Fruit fly (Drosophila melanogaster) whole organism, embryonic: Measurements from ENCODE around the gene Ankle2.

Experiments used
- CG12071 ChIP-seq: fragments of 200-800 bp; sonication (Bioruptor generic); optimal IDR thresholded peaks from 3 replicates; lab custom pipeline; 2018; ENCODE audit warnings: missing biosample characterization, mild to moderate bottlenecking, missing genetic modification characterization
- CG13775 ChIP-seq: fragments of 200-800 bp; sonication (Bioruptor generic); optimal IDR thresholded peaks from 3 replicates; lab custom pipeline; 2017; ENCODE audit warnings: missing biosample characterization, mild to moderate bottlenecking, missing genetic modification characterization
- CG14050 ChIP-seq: fragments of 200-800 bp; sonication (Bioruptor generic); IDR thresholded peaks from 3 replicates; pipeline ENCODE4 v1.3.6; 2022; ENCODE audit warnings: missing biosample characterization, missing genetic modification characterization
- CG14710 ChIP-seq: fragments of 200-800 bp; sonication (Bioruptor generic); optimal IDR thresholded peaks from 3 replicates; lab custom pipeline; 2019; ENCODE audit warnings: missing biosample characterization, mild to moderate bottlenecking, missing genetic modification characterization, moderate library complexity
- CG15269 ChIP-seq: fragments of 200-800 bp; sonication (Bioruptor generic); optimal IDR thresholded peaks from 2 replicates; lab custom pipeline; 2018; ENCODE audit warnings: missing biosample characterization, mild to moderate bottlenecking, missing genetic modification characterization, moderate library complexity
- CG1603 ChIP-seq: fragments of 200-800 bp; sonication (Bioruptor generic); optimal IDR thresholded peaks from 2 replicates; lab custom pipeline; 2019; ENCODE audit warnings: missing biosample characterization, mild to moderate bottlenecking, missing genetic modification characterization, moderate library complexity
- CG17359 ChIP-seq: fragments of 200-800 bp; sonication (Bioruptor generic); optimal IDR thresholded peaks from 3 replicates; lab custom pipeline; 2018; ENCODE audit warnings: missing biosample characterization, mild to moderate bottlenecking, missing genetic modification characterization, moderate library complexity
- CG17612 ChIP-seq: fragments of 200-800 bp; sonication (Bioruptor generic); IDR thresholded peaks from 2 replicates; pipeline ENCODE4 v1.3.6; 2022; ENCODE audit warnings: missing biosample characterization, missing genetic modification characterization
- CG2116 ChIP-seq: fragments of 200-800 bp; sonication (Bioruptor generic); optimal IDR thresholded peaks from 3 replicates; lab custom pipeline; 2018; ENCODE audit warnings: missing biosample characterization, mild to moderate bottlenecking, missing genetic modification characterization
- CG2129 ChIP-seq: fragments of 200-800 bp; sonication (Bioruptor generic); IDR thresholded peaks from 2 replicates; pipeline ENCODE4 v1.3.6; 2022; ENCODE audit warnings: missing biosample characterization, missing genetic modification characterization; ENCODE audit not compliant: partially characterized antibody
- CG2875 ChIP-seq: fragments of 200-800 bp; sonication (Bioruptor generic); optimal IDR thresholded peaks from 2 replicates; lab custom pipeline; 2017; ENCODE audit warnings: missing biosample characterization, mild to moderate bottlenecking, missing genetic modification characterization, missing genetic modification reagents
- CG30020 ChIP-seq: fragments of 200-800 bp; optimal IDR thresholded peaks from 2 replicates; lab custom pipeline; 2019; ENCODE audit warnings: missing biosample characterization, mild to moderate bottlenecking, missing genetic modification characterization, moderate library complexity
- CG31224 ChIP-seq: fragments of 200-800 bp; sonication (Bioruptor generic); IDR thresholded peaks from 2 replicates; pipeline ENCODE4 v1.3.6; 2022; ENCODE audit warnings: missing biosample characterization, missing genetic modification characterization
- CG33213 ChIP-seq: fragments of 200-800 bp; sonication (Bioruptor generic); optimal IDR thresholded peaks from 3 replicates; lab custom pipeline; 2016; ENCODE audit warnings: missing biosample characterization, missing genetic modification characterization
- CG3407 ChIP-seq: fragments of 200-800 bp; sonication (Bioruptor generic); optimal IDR thresholded peaks from 2 replicates; lab custom pipeline; 2018; ENCODE audit warnings: missing biosample characterization, mild to moderate bottlenecking, missing genetic modification characterization
- CG3847 ChIP-seq: fragments of 200-800 bp; sonication (Bioruptor generic); IDR thresholded peaks from 2 replicates; pipeline ENCODE4 v1.3.6; 2022; ENCODE audit warnings: missing biosample characterization, missing genetic modification characterization
- CG4424 ChIP-seq: fragments of 200-800 bp; sonication (Bioruptor generic); optimal IDR thresholded peaks from 3 replicates; lab custom pipeline; 2016; ENCODE audit warnings: missing biosample characterization, missing genetic modification characterization
- CG4707 ChIP-seq: fragments of 200-800 bp; sonication (Bioruptor generic); optimal IDR thresholded peaks from 2 replicates; lab custom pipeline; 2018; ENCODE audit warnings: missing biosample characterization, mild to moderate bottlenecking, missing genetic modification characterization, moderate library complexity
- CG4730 ChIP-seq: fragments of 200-800 bp; sonication (Bioruptor generic); IDR thresholded peaks from 2 replicates; pipeline ENCODE4 v1.3.6; 2022; ENCODE audit warnings: missing biosample characterization, missing genetic modification characterization
- CG7357 ChIP-seq: fragments of 200-800 bp; sonication (Bioruptor generic); IDR thresholded peaks from 3 replicates; pipeline ENCODE4 v1.3.6; 2022; ENCODE audit warnings: missing biosample characterization, missing genetic modification characterization
- CG8924 ChIP-seq: fragments of 200-800 bp; optimal IDR thresholded peaks from 3 replicates; lab custom pipeline; 2019; ENCODE audit warnings: missing biosample characterization, mild to moderate bottlenecking, missing genetic modification characterization, moderate library complexity
- CG9932 ChIP-seq: fragments of 200-800 bp; sonication (Bioruptor generic); IDR thresholded peaks from 2 replicates; pipeline ENCODE4 v1.3.6; 2022; ENCODE audit warnings: missing biosample characterization, missing genetic modification characterization
- Dad ChIP-seq: fragments of 200-800 bp; sonication (Bioruptor generic); optimal IDR thresholded peaks from 3 replicates; lab custom pipeline; 2016; ENCODE audit warnings: missing biosample characterization, missing genetic modification characterization
- Dip2 ChIP-seq: fragments of 200-800 bp; sonication (Bioruptor generic); IDR thresholded peaks from 2 replicates; pipeline ENCODE4 v1.3.6; 2022; ENCODE audit warnings: missing biosample characterization, missing genetic modification characterization
- Dp ChIP-seq: fragments of 200-800 bp; sonication (Bioruptor generic); optimal IDR thresholded peaks from 2 replicates; lab custom pipeline; 2018; ENCODE audit warnings: missing biosample characterization, mild to moderate bottlenecking, missing genetic modification characterization, moderate library complexity
- Hmr ChIP-seq: fragments of 200-800 bp; sonication (Bioruptor generic); optimal IDR thresholded peaks from 3 replicates; lab custom pipeline; 2017; ENCODE audit warnings: mild to moderate bottlenecking, missing biosample characterization, missing genetic modification reagents, missing genetic modification characterization
- Hr3 ChIP-seq: fragments of 200-800 bp; sonication (Bioruptor generic); optimal IDR thresholded peaks from 3 replicates; lab custom pipeline; 2016; ENCODE audit warnings: missing biosample characterization, missing genetic modification characterization
- Jarid2 ChIP-seq: fragments of 200-800 bp; sonication (Bioruptor generic); optimal IDR thresholded peaks from 3 replicates; lab custom pipeline; 2017; ENCODE audit warnings: mild to moderate bottlenecking, missing biosample characterization, missing genetic modification reagents, missing genetic modification characterization
- Rfx ChIP-seq: fragments of 200-800 bp; sonication (Bioruptor generic); IDR thresholded peaks from 2 replicates; pipeline ENCODE4 v1.3.6; 2022; ENCODE audit warnings: missing biosample characterization, missing genetic modification characterization
- Side ChIP-seq: fragments of 200-800 bp; sonication (Bioruptor generic); optimal IDR thresholded peaks from 2 replicates; lab custom pipeline; 2016; ENCODE audit warnings: missing biosample characterization, missing genetic modification characterization
- Trl ChIP-seq, 3 experiments: fragments of >200 bp in 2 of 3; fragments of 200-800 bp in 1 of 3; sonication (Bioruptor generic) in 1 of 3; optimal IDR thresholded peaks; 2 replicates in 1 of 3; 3 replicates in 2 of 3; lab custom pipeline; 2016 to 2017; ENCODE audit warnings: missing biosample characterization in 1 of 3, missing genetic modification characterization in 1 of 3
- Vsx1 ChIP-seq: fragments of 200-800 bp; sonication (Bioruptor generic); optimal IDR thresholded peaks from 2 replicates; lab custom pipeline; 2017; ENCODE audit warnings: missing biosample characterization, mild to moderate bottlenecking, missing genetic modification characterization, missing genetic modification reagents
- bbx ChIP-seq: fragments of 200-800 bp; sonication (Bioruptor generic); IDR thresholded peaks from 2 replicates; pipeline ENCODE4 v1.3.6; 2022; ENCODE audit warnings: missing biosample characterization, missing genetic modification characterization; ENCODE audit not compliant: partially characterized antibody
- caup ChIP-seq: fragments of 200-800 bp; sonication (Bioruptor generic); optimal IDR thresholded peaks from 3 replicates; lab custom pipeline; 2017; ENCODE audit warnings: missing biosample characterization, mild to moderate bottlenecking, missing genetic modification characterization, moderate library complexity; ENCODE audit not compliant: severe bottlenecking
- chn ChIP-seq: fragments of 200-800 bp; sonication (Bioruptor generic); optimal IDR thresholded peaks from 2 replicates; lab custom pipeline; 2016; ENCODE audit warnings: missing biosample characterization, missing genetic modification characterization
- corto ChIP-seq: fragments of 200-800 bp; sonication (Bioruptor generic); optimal IDR thresholded peaks from 2 replicates; lab custom pipeline; 2016; ENCODE audit warnings: missing biosample characterization, mild to moderate bottlenecking, missing genetic modification characterization, moderate library complexity
- dimm ChIP-seq: fragments of 200-800 bp; sonication (Bioruptor generic); IDR thresholded peaks from 2 replicates; pipeline ENCODE4 v1.3.6; 2022; ENCODE audit warnings: missing biosample characterization, missing genetic modification characterization
- dmrt11E ChIP-seq: fragments of 200-800 bp; sonication (Bioruptor generic); optimal IDR thresholded peaks from 3 replicates; lab custom pipeline; 2018; ENCODE audit warnings: missing biosample characterization, mild to moderate bottlenecking, missing genetic modification characterization, moderate library complexity
- esg ChIP-seq: fragments of 200-800 bp; sonication (Bioruptor generic); conservative IDR thresholded peaks from 2 replicates; pipeline ENCODE4 v1.3.6; 2022; ENCODE audit warnings: missing biosample characterization, missing genetic modification characterization
- eve ChIP-seq, 2 experiments: fragments of >200 bp; optimal IDR thresholded peaks; 2 replicates each; lab custom pipeline; 2017; ENCODE audit warnings: missing biosample characterization in 2 of 2, missing genetic modification characterization in 2 of 2
- eyg ChIP-seq: fragments of 200-800 bp; sonication (Bioruptor generic); optimal IDR thresholded peaks from 3 replicates; lab custom pipeline; 2016; ENCODE audit warnings: missing biosample characterization, missing genetic modification characterization
- ftz-f1 ChIP-seq: fragments of 200-800 bp; sonication (Bioruptor generic); optimal IDR thresholded peaks from 2 replicates; lab custom pipeline; 2016; ENCODE audit warnings: missing biosample characterization, missing genetic modification characterization
- gsb ChIP-seq: fragments of 200-800 bp; sonication (Bioruptor generic); IDR thresholded peaks from 2 replicates; pipeline ENCODE4 v1.3.6; 2022; ENCODE audit warnings: missing biosample characterization, missing genetic modification characterization
- jumu ChIP-seq: fragments of 200-800 bp; sonication (Bioruptor generic); optimal IDR thresholded peaks from 3 replicates; lab custom pipeline; 2016; ENCODE audit warnings: missing biosample characterization, missing genetic modification characterization
- lmd ChIP-seq: fragments of 200-800 bp; sonication (Bioruptor generic); IDR thresholded peaks from 2 replicates; pipeline ENCODE4 v1.3.6; 2022; ENCODE audit warnings: missing biosample characterization, missing genetic modification characterization
- org-1 ChIP-seq: fragments of 200-800 bp; sonication (Bioruptor generic); optimal IDR thresholded peaks from 2 replicates; lab custom pipeline; 2017; ENCODE audit warnings: missing biosample characterization, missing genetic modification characterization
- salm ChIP-seq: fragments of 200-800 bp; sonication (Bioruptor generic); optimal IDR thresholded peaks from 2 replicates; lab custom pipeline; 2018; ENCODE audit warnings: missing biosample characterization, mild to moderate bottlenecking, missing genetic modification characterization
- sens ChIP-seq: fragments of 200-800 bp; sonication (Bioruptor generic); peaks from one replicate; lab custom pipeline; 2016; ENCODE audit warnings: missing biosample characterization, missing genetic modification characterization
- tin ChIP-seq: fragments of 200-800 bp; sonication (Bioruptor generic); optimal IDR thresholded peaks from 3 replicates; lab custom pipeline; 2016; ENCODE audit warnings: missing biosample characterization, missing genetic modification characterization
- zf30C ChIP-seq: fragments of 200-800 bp; sonication (Bioruptor generic); optimal IDR thresholded peaks from 3 replicates; lab custom pipeline; 2018; ENCODE audit warnings: missing biosample characterization, mild to moderate bottlenecking, missing genetic modification characterization

The Ankle2 gene

dm6 chrX:17624983-17625401 is 46.0 kb upstream of the Ankle2 start (continued):
- TF ChIP-seq Jarid2 (GFP tag; lab: Kevin White, UChicago) (peak; percentile 67), CG4424 (GFP tag; lab: Kevin White, UChicago) (peak; percentile 82), CG3847 (GFP tag; lab: Robert Waterston, UW) (peak; percentile 72), gsb (GFP tag; lab: Robert Waterston, UW) (peak; percentile 71), Hr3 (GFP tag; lab: Kevin White, UChicago) (peak; percentile 66), Dp (GFP tag; lab: Kevin White, UChicago) (no peak), CG13775 (peak; percentile 76), tin (GFP tag; lab: Kevin White, UChicago) (peak; percentile 76), corto (peak; percentile 67), CG2116 (GFP tag; lab: Kevin White, UChicago) (peak; percentile 40), dimm (no peak; the same call in 1 of the 2 replicates), CG8924 (tag; lab: Kevin White, UChicago) (peak; percentile 90), jumu (GFP tag; lab: Kevin White, UChicago) (peak; percentile 73), CG12071 (GFP tag; lab: Kevin White, UChicago) (peak; percentile 94), CG2129 (GFP tag; lab: Robert Waterston, UW) (no peak), CG2875 (GFP tag; lab: Kevin White, UChicago) (peak; percentile 62), caup (peak; percentile 83), CG33213 (peak; percentile 51), CG30020 (tag; lab: Kevin White, UChicago) (peak; percentile 60), lmd (GFP tag; lab: Robert Waterston, UW) (peak; percentile 82), CG4730 (peak; percentile 71), eyg (GFP tag; lab: Kevin White, UChicago) (peak; percentile 87), CG14710 (tag; lab: Kevin White, UChicago) (peak; percentile 65), ftz-f1 (peak; percentile 85), CG7357 (peak; percentile 67), Hmr (GFP tag; lab: Kevin White, UChicago) (peak; percentile 90), CG14050 (peak; percentile 78), CG17359 (peak; percentile 90), sens (peak; percentile 97), org-1 (peak; percentile 91), CG3407 (GFP tag; lab: Kevin White, UChicago) (peak; percentile 67), esg (GFP tag; lab: Robert Waterston, UW) (peak; percentile 77), CG1603 (tag; lab: Kevin White, UChicago) (peak; percentile 81), CG31224 (GFP tag; lab: Robert Waterston, UW) (peak; percentile 63), Dip2 (no peak), CG4707 (GFP tag; lab: Kevin White, UChicago) (peak; percentile 71), zf30C (no peak), CG9932 (peak; percentile 71), Dad (GFP tag; lab: Kevin White, UChicago) (peak; percentile 57), CG17612 (GFP tag; lab: Robert Waterston, UW) (peak; percentile 52), CG15269 (tag; lab: Kevin White, UChicago) (peak; percentile 95), eve (GFP tag; optimal IDR thresholded peaks at IDR 0.05; lab: Kevin White, UChicago) (peak in 1 of 2 experiments; percentile 98), salm (tag; lab: Kevin White, UChicago) (peak; percentile 92), bbx (GFP tag; lab: Robert Waterston, UW) (no peak), Rfx (GFP tag; lab: Robert Waterston, UW) (peak; percentile 87), Side (GFP tag; lab: Kevin White, UChicago) (peak; percentile 74), dmrt11E (tag; lab: Kevin White, UChicago) (no peak), Vsx1 (peak; percentile 76), chn (GFP tag; lab: Kevin White, UChicago) (peak; percentile 83), Trl (optimal IDR thresholded peaks at IDR 0.05; lab: Kevin White, UChicago) (no peak), Trl (GFP tag; optimal IDR thresholded peaks at IDR 0.05; lab: Kevin White, UChicago) (peak; percentile 52)
